Worm (Caenorhabditis elegans) whole organism, L3 larva: ENCODE measurements around the gene C25H3.15.
A peak's percentile ranks its signal among the peaks of the same experiment; 100 is the strongest.

Source experiments
- R02D3.7 ChIP-seq: fragments of 150-350 bp; optimal IDR thresholded peaks from 2 replicates; lab custom pipeline; 2014; ENCODE audit warnings: missing biosample characterization, missing genetic modification characterization
- ZK546.5 ChIP-seq: sonication (generic microtip); optimal IDR thresholded peaks from 2 replicates; lab custom pipeline; 2017; ENCODE audit warnings: missing biosample characterization, missing genetic modification characterization
- aly-2 ChIP-seq: fragments of 150-350 bp; optimal IDR thresholded peaks from 2 replicates; lab custom pipeline; 2014; ENCODE audit warnings: missing biosample characterization, missing genetic modification characterization
- ama-1 ChIP-seq: fragments of 150-350 bp; optimal IDR thresholded peaks from 2 replicates; lab custom pipeline; 2018
- ceh-16 ChIP-seq: sonication (generic microtip); optimal IDR thresholded peaks from 2 replicates; lab custom pipeline; 2017; ENCODE audit warnings: missing biosample characterization, missing genetic modification characterization
- ceh-28 ChIP-seq: fragments of 150-350 bp; optimal IDR thresholded peaks from 2 replicates; lab custom pipeline; 2014; ENCODE audit warnings: missing biosample characterization, missing genetic modification reagents, missing genetic modification characterization
- ceh-9 ChIP-seq: sonication (generic microtip); optimal IDR thresholded peaks from 2 replicates; lab custom pipeline; 2018; ENCODE audit warnings: missing biosample characterization, missing genetic modification characterization
- daf-12 ChIP-seq: fragments of 150-350 bp; optimal IDR thresholded peaks from 2 replicates; lab custom pipeline; 2014; ENCODE audit warnings: missing biosample characterization, missing genetic modification reagents, missing genetic modification characterization
- egl-27 ChIP-seq: sonication (generic microtip); optimal IDR thresholded peaks from 4 replicates; lab custom pipeline; 2017; ENCODE audit warnings: missing biosample characterization, missing genetic modification reagents, missing genetic modification characterization
- egl-5 ChIP-seq: fragments of 150-350 bp; optimal IDR thresholded peaks from 2 replicates; lab custom pipeline; 2017; ENCODE audit warnings: missing biosample characterization, missing genetic modification reagents, missing genetic modification characterization, inconsistent platforms
- elt-1 ChIP-seq: fragments of 150-350 bp; optimal IDR thresholded peaks from 2 replicates; lab custom pipeline; 2014; ENCODE audit warnings: missing biosample characterization, missing genetic modification characterization
- elt-2 ChIP-seq: sonication (generic microtip); optimal IDR thresholded peaks from 2 replicates; lab custom pipeline; 2016; ENCODE audit warnings: missing genetic modification reagents, mild to moderate bottlenecking, missing genetic modification characterization, missing compliant biosample characterization
- elt-3 ChIP-seq, 3 experiments: fragments of 150-350 bp in 1 of 3; sonication (generic microtip) in 2 of 3; optimal IDR thresholded peaks; 2 replicates in 2 of 3; 4 replicates in 1 of 3; lab custom pipeline; 2014 to 2017; ENCODE audit warnings: missing biosample characterization in 3 of 3, missing genetic modification characterization in 3 of 3
- fkh-2 ChIP-seq: fragments of 150-350 bp; optimal IDR thresholded peaks from 2 replicates; lab custom pipeline; 2014; ENCODE audit warnings: missing biosample characterization, missing genetic modification reagents, missing genetic modification characterization
- fos-1 ChIP-seq: fragments of 150-350 bp; optimal IDR thresholded peaks from 2 replicates; lab custom pipeline; 2014; ENCODE audit warnings: missing biosample characterization, missing genetic modification characterization
- hmg-11 ChIP-seq: sonication (generic microtip); optimal IDR thresholded peaks from 2 replicates; lab custom pipeline; 2016; ENCODE audit warnings: missing genetic modification characterization, missing compliant biosample characterization
- lin-15B ChIP-seq: fragments of 150-350 bp; optimal IDR thresholded peaks from 2 replicates; lab custom pipeline; 2014; ENCODE audit warnings: missing biosample characterization, missing genetic modification characterization
- lsy-12 ChIP-seq: sonication (generic microtip); optimal IDR thresholded peaks from 2 replicates; lab custom pipeline; 2016; ENCODE audit warnings: mild to moderate bottlenecking, missing genetic modification characterization, missing compliant biosample characterization
- mml-1 ChIP-seq: fragments of 150-350 bp; sonication (generic microtip); optimal IDR thresholded peaks from 3 replicates; lab custom pipeline; 2014; ENCODE audit warnings: missing biosample characterization, missing genetic modification characterization
- nfya-1 ChIP-seq: sonication (generic microtip); optimal IDR thresholded peaks from 2 replicates; lab custom pipeline; 2017; ENCODE audit warnings: missing genetic modification characterization, mild to moderate bottlenecking, missing compliant biosample characterization, antibody characterized with exemption, moderate library complexity; ENCODE audit not compliant: insufficient read depth
- nhr-12 ChIP-seq: fragments of 150-350 bp; optimal IDR thresholded peaks from 2 replicates; lab custom pipeline; 2014; ENCODE audit warnings: missing biosample characterization, missing genetic modification characterization
- nhr-23 ChIP-seq: fragments of 150-350 bp; optimal IDR thresholded peaks from 2 replicates; lab custom pipeline; 2014; ENCODE audit warnings: missing biosample characterization, missing genetic modification reagents, missing genetic modification characterization
- nhr-25 ChIP-seq: sonication (generic microtip); optimal IDR thresholded peaks from 2 replicates; lab custom pipeline; 2017; ENCODE audit warnings: missing biosample characterization, missing genetic modification characterization
- nhr-28 ChIP-seq: fragments of 150-350 bp; optimal IDR thresholded peaks from 2 replicates; lab custom pipeline; 2014; ENCODE audit warnings: missing biosample characterization, missing genetic modification characterization
- nhr-43 ChIP-seq: sonication (generic microtip); optimal IDR thresholded peaks from 2 replicates; lab custom pipeline; 2016; ENCODE audit warnings: mild to moderate bottlenecking, missing genetic modification characterization, missing compliant biosample characterization; ENCODE audit not compliant: poor library complexity, severe bottlenecking
- nhr-76 ChIP-seq: fragments of 150-350 bp; sonication (generic microtip); optimal IDR thresholded peaks from 5 replicates; lab custom pipeline; 2014; ENCODE audit warnings: missing biosample characterization, missing genetic modification characterization
- sea-2 ChIP-seq: fragments of 150-350 bp; sonication (generic microtip); optimal IDR thresholded peaks from 4 replicates; lab custom pipeline; 2014; ENCODE audit warnings: missing biosample characterization, missing genetic modification reagents, missing genetic modification characterization
- skn-1 ChIP-seq: fragments of 150-350 bp; optimal IDR thresholded peaks from 2 replicates; lab custom pipeline; 2014; ENCODE audit warnings: missing biosample characterization, missing genetic modification characterization
- tbx-2 ChIP-seq: sonication (generic microtip); optimal IDR thresholded peaks from 2 replicates; lab custom pipeline; 2016; ENCODE audit warnings: mild to moderate bottlenecking, missing genetic modification characterization, missing compliant biosample characterization
- unc-39 ChIP-seq: sonication (generic microtip); optimal IDR thresholded peaks from 4 replicates; lab custom pipeline; 2017; ENCODE audit warnings: missing biosample characterization, missing genetic modification characterization
- unc-62 ChIP-seq: fragments of 150-350 bp; sonication (generic microtip); optimal IDR thresholded peaks from 4 replicates; lab custom pipeline; 2014; ENCODE audit warnings: missing biosample characterization, missing genetic modification reagents, missing genetic modification characterization
- ztf-11 ChIP-seq: fragments of 150-350 bp; optimal IDR thresholded peaks from 2 replicates; lab custom pipeline; 2014; ENCODE audit warnings: missing biosample characterization, missing genetic modification characterization
- ztf-4 ChIP-seq: fragments of 150-350 bp; optimal IDR thresholded peaks from 2 replicates; lab custom pipeline; 2014; ENCODE audit warnings: missing biosample characterization, missing genetic modification characterization

Gene C25H3.15

ce11 chrII:5661735-5662177 lies 3.4 kb upstream of the C25H3.15 start (continued):
- no peak for TF ChIP-seq ZK546.5 (tag; lab: Kevin White, UChicago)

ce11 chrII:5663180-5663791 lies 1.8 kb upstream of the C25H3.15 start:
- no peak for TF ChIP-seq sea-2 (GFP tag; lab: Kevin White, UChicago)
- TF ChIP-seq hmg-11, result peak; percentile 26
- TF ChIP-seq nfya-1, result peak; percentile 59
- no peak for TF ChIP-seq lsy-12
- TF ChIP-seq unc-62 (GFP tag; lab: Kevin White, UChicago), result no peak
- no peak for TF ChIP-seq aly-2 (tag; lab: Kevin White, UChicago)
- no peak for TF ChIP-seq R02D3.7

DNA sequence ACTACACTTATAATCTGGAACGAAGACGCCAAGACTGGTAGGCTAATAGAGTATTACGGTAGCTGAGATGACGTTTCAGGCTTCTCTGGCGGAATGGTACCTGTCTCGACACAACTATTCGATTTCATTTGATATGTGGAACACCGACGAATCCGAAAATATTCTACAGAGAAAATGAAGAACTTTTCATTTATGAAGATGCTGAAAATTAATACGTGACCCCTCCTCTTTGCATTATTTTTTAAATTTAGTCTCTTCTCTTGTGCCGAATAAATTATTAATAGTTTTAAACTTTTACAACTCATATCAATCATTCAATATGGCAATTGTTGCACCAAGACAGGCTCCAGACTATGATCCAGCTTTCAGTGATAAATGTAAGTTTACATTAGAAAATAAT lies 862 bp downstream of the C25H3.15 start, which contains the start of gene C25H3.16:
Gene C25H3.16 (plus strand): TSS at position 301 of the 400 bp plus-strand sequence.
- TF ChIP-seq hmg-11 (no peak), nhr-28 (no peak), egl-27 (tag; lab: Kevin White, UChicago) (no peak), fkh-2 (tag; lab: Kevin White, UChicago) (no peak), elt-1 (tag; lab: Kevin White, UChicago) (no peak), ceh-28 (tag; lab: Kevin White, UChicago) (no peak), egl-5 (tag; lab: Kevin White, UChicago) (no peak), daf-12 (tag; lab: Kevin White, UChicago) (no peak), nhr-76 (no peak), ztf-4 (no peak)
- TF ChIP-seq, all 47 proteins: peak for 0

ce11 chrII:5667540-5667939 lies 2.4 kb downstream of the C25H3.15 start:
- TF ChIP-seq lin-15B (tag; lab: Kevin White, UChicago), result no peak
- no peak for TF ChIP-seq mml-1 (tag; lab: Kevin White, UChicago)
- TF ChIP-seq ztf-11 (tag; lab: Kevin White, UChicago), result no peak
- TF ChIP-seq nhr-76, result no peak
- no peak for TF ChIP-seq egl-27 (tag; lab: Kevin White, UChicago)
- no peak for TF ChIP-seq lsy-12
- no peak for TF ChIP-seq R02D3.7
- no peak for TF ChIP-seq daf-12 (tag; lab: Kevin White, UChicago)

ce11 chrII:5668830-5669229 lies 3.7 kb downstream of the C25H3.15 start, which contains the start of gene C25H3.7:
Gene C25H3.7, minus strand, starts transcription at chrII:5668930.
- no peak for TF ChIP-seq unc-39
- TF ChIP-seq skn-1 (tag; lab: Kevin White, UChicago), result no peak
- no peak for TF ChIP-seq nhr-23
- no peak for TF ChIP-seq ztf-4
- no peak for TF ChIP-seq nhr-43 (tag; lab: Kevin White, UChicago)
- TF ChIP-seq tbx-2 (tag; lab: Kevin White, UChicago), result no peak
- no peak for TF ChIP-seq elt-3 (tag; optimal IDR thresholded peaks at IDR 0.05; lab: Kevin White, UChicago)
- no peak for TF ChIP-seq nhr-25 (tag; lab: Kevin White, UChicago)
- TF ChIP-seq unc-62 (GFP tag; lab: Kevin White, UChicago), result no peak
- TF ChIP-seq nhr-12 (tag; lab: Kevin White, UChicago), result no peak
- no peak for TF ChIP-seq ama-1 (lab: Kevin White, UChicago)
- no peak for TF ChIP-seq elt-2 (tag; lab: Kevin White, UChicago)
- TF ChIP-seq fos-1 (tag; lab: Kevin White, UChicago), result no peak
- TF ChIP-seq ceh-16 (tag; lab: Kevin White, UChicago), result no peak
- no peak for TF ChIP-seq ceh-9 (tag; lab: Kevin White, UChicago)
- TF ChIP-seq, all 47 proteins: peak for 0

ce11 chrII:5669580-5669979 lies 4.5 kb downstream of the C25H3.15 start, which contains the start of gene C25H3.17:
Gene C25H3.17, minus strand, starts transcription at chrII:5669680.
- no peak for TF ChIP-seq ceh-16 (tag; lab: Kevin White, UChicago)
- TF ChIP-seq lsy-12, result no peak
- no peak for TF ChIP-seq elt-2 (tag; lab: Kevin White, UChicago)
- TF ChIP-seq aly-2 (tag; lab: Kevin White, UChicago), result no peak
- no peak for TF ChIP-seq hmg-11
- no peak for TF ChIP-seq egl-27 (tag; lab: Kevin White, UChicago)
